Worm (Caenorhabditis elegans): ENCODE results near the gene T27E4.1.

- TF ChIP-seq ceh-36 (tag; optimal IDR thresholded peaks at IDR 0.05) = no peak
- TF ChIP-seq pes-1 (GFP tag; IDR thresholded peaks at IDR 0.05) = no peak
- no peak for TF ChIP-seq sea-1 (GFP tag; conservative IDR thresholded peaks at IDR 0.05)
- TF ChIP-seq tbx-37 (GFP tag; conservative IDR thresholded peaks at IDR 0.05) = no peak
- TF ChIP-seq scrt-1 (GFP tag; IDR thresholded peaks at IDR 0.05) = no peak
- no peak for TF ChIP-seq ama-1 (optimal IDR thresholded peaks at IDR 0.05)
- no peak for TF ChIP-seq hnd-1 (tag; optimal IDR thresholded peaks at IDR 0.05)
- TF ChIP-seq F13C5.2 (tag; optimal IDR thresholded peaks at IDR 0.05) = no peak
Measured at ce11 chrV:9125345-9125744, 33.2 kb downstream of the T27E4.1 start, which contains the start of gene F21C10.5.

Measured in whole organism, early embryonic.